Fruit fly (Drosophila melanogaster): ENCODE measurements around the gene nis.

nis gene

DNA sequence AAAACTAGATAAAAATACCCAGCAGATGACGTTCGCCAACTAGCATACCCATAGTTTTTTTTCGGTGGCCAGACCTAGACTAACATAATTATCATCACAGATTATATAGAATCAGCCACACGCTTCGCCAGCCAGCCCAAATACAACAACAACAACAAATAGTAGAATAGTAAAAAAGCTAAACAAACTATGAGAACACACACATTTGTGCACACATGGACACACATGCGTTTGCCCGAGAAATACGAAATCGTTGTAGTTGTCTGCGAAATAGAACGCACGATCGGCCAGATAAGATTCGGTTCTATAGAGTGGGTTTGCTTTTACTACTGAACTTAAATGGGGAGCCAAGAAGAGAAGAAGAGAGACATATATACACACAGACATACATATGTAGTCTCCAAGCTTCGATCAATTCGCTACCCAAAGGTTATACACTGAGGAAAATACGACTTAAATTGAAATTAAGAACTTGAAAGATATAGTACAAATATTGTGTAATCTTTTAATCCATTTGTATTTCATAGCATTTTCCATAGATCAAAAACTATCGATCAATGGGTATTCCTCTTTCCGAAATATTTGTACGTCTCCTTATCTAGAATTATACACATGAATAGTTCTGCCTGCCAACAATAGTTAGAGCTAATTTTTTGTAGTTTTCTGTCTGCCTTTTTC lies 41.0 kb upstream of the nis start (continued):
- no peak for TF ChIP-seq CG31441 (GFP tag; IDR thresholded peaks at IDR 0.05)
- no peak for TF ChIP-seq CG15073 (GFP tag; optimal IDR thresholded peaks at IDR 0.05)
- TF ChIP-seq fd64A (GFP tag; optimal IDR thresholded peaks at IDR 0.05): no peak
- peak; percentile 48 for TF ChIP-seq her (GFP tag; optimal IDR thresholded peaks at IDR 0.05)
- TF ChIP-seq unc-4 (GFP tag; IDR thresholded peaks at IDR 0.05; ENCODE audit: partially characterized antibody): no peak
- TF ChIP-seq Doc3 (GFP tag; IDR thresholded peaks at IDR 0.05; ENCODE audit: partially characterized antibody): no peak
- TF ChIP-seq BtbVII (GFP tag; optimal IDR thresholded peaks at IDR 0.05): peak; percentile 57
- TF ChIP-seq pum (GFP tag; optimal IDR thresholded peaks at IDR 0.05): no peak
- TF ChIP-seq Side (GFP tag; optimal IDR thresholded peaks at IDR 0.05): peak; percentile 2
- 0 out of 2 replicates have a peak, but pooled peaks have one; percentile 44 for TF ChIP-seq chm (GFP tag; IDR thresholded peaks at IDR 0.05)
- TF ChIP-seq slp2 (GFP tag; optimal IDR thresholded peaks at IDR 0.05): no peak
- TF ChIP-seq h (optimal IDR thresholded peaks at IDR 0.05): no peak
- TF ChIP-seq wdn (GFP tag; IDR thresholded peaks at IDR 0.05): peak; percentile 44; the same call in 1 of the 2 replicates
- TF ChIP-seq cato (GFP tag; optimal IDR thresholded peaks at IDR 0.05; ENCODE audit: borderline replicate concordance): no peak
- TF ChIP-seq vvl (GFP tag; IDR thresholded peaks at IDR 0.05): peak; percentile 70
- TF ChIP-seq ro (GFP tag; IDR thresholded peaks at IDR 0.05): no peak
- no peak for TF ChIP-seq CG6654 (GFP tag; optimal IDR thresholded peaks at IDR 0.05)
- no peak for TF ChIP-seq sna (GFP tag; IDR thresholded peaks at IDR 0.05; ENCODE audit: partially characterized antibody)
- TF ChIP-seq CG12942 (GFP tag; optimal IDR thresholded peaks at IDR 0.05): no peak
- no peak for TF ChIP-seq CG42726 (GFP tag; IDR thresholded peaks at IDR 0.05; ENCODE audit: partially characterized antibody)
- 0 out of 3 replicates have a peak, but pooled peaks have one; percentile 4 for TF ChIP-seq ase (GFP tag; IDR thresholded peaks at IDR 0.05)
- TF ChIP-seq sisA (GFP tag; IDR thresholded peaks at IDR 0.05): no peak
- TF ChIP-seq fu2 (GFP tag; optimal IDR thresholded peaks at IDR 0.05): peak; percentile 49
- peak; percentile 50 for TF ChIP-seq CoRest (tag; optimal IDR thresholded peaks at IDR 0.05)
- TF ChIP-seq peb (GFP tag; IDR thresholded peaks at IDR 0.05): no peak
- TF ChIP-seq shn (GFP tag; optimal IDR thresholded peaks at IDR 0.05): peak; percentile 63
- no peak for TF ChIP-seq dan (GFP tag; IDR thresholded peaks at IDR 0.05)
- peak; percentile 51 for TF ChIP-seq CG9215 (GFP tag; IDR thresholded peaks at IDR 0.05)
- no peak for TF ChIP-seq CG6689 (GFP tag; IDR thresholded peaks at IDR 0.05)
- no peak for TF ChIP-seq gt (GFP tag; IDR thresholded peaks at IDR 0.05)
- TF ChIP-seq CG43689 (GFP tag; IDR thresholded peaks at IDR 0.05): no peak
- TF ChIP-seq nom (GFP tag; optimal IDR thresholded peaks at IDR 0.05): no peak
- peak; percentile 44 for TF ChIP-seq org-1 (GFP tag; optimal IDR thresholded peaks at IDR 0.05)
- peak; percentile 78 for TF ChIP-seq CG9932 (GFP tag; IDR thresholded peaks at IDR 0.05)
- no peak for TF ChIP-seq CG2875 (GFP tag; optimal IDR thresholded peaks at IDR 0.05)
- no peak for TF ChIP-seq CG10267 (tag; optimal IDR thresholded peaks at IDR 0.05)
- TF ChIP-seq CG8765 (GFP tag; IDR thresholded peaks at IDR 0.05): no peak
- peak; percentile 30; the same call in 1 of the 2 replicates for TF ChIP-seq H2.0 (GFP tag; IDR thresholded peaks at IDR 0.05)
- TF ChIP-seq Mes4 (GFP tag; optimal IDR thresholded peaks at IDR 0.05): no peak
- peak; percentile 58 for TF ChIP-seq CG3847 (GFP tag; IDR thresholded peaks at IDR 0.05)
- TF ChIP-seq CG9876 (GFP tag; optimal IDR thresholded peaks at IDR 0.05): peak; percentile 18
- TF ChIP-seq emc (GFP tag; optimal IDR thresholded peaks at IDR 0.05): no peak
- TF ChIP-seq bab2 (GFP tag; optimal IDR thresholded peaks at IDR 0.05): peak; percentile 51
- TF ChIP-seq seq (GFP tag; IDR thresholded peaks at IDR 0.05): no peak
- no peak for TF ChIP-seq Hr78 (GFP tag; optimal IDR thresholded peaks at IDR 0.05)
- TF ChIP-seq HLH4C (GFP tag; IDR thresholded peaks at IDR 0.05; ENCODE audit: partially characterized antibody): no peak
- no peak for TF ChIP-seq TFAM (GFP tag; optimal IDR thresholded peaks at IDR 0.05)
- no peak for TF ChIP-seq ewg (GFP tag; optimal IDR thresholded peaks at IDR 0.05)
- no peak for TF ChIP-seq pan (optimal IDR thresholded peaks at IDR 0.05)
- TF ChIP-seq pan (GFP tag; optimal IDR thresholded peaks at IDR 0.05 in 1 of 2, IDR thresholded peaks at IDR 0.05 in 1 of 2): peak in 1 of 2 experiments; percentile 67
- TF ChIP-seq CG17568 (GFP tag; optimal IDR thresholded peaks at IDR 0.05): peak; percentile 62
